Worm (Caenorhabditis elegans): ENCODE measurements around the gene skat-1.

ce11 chrIII:9026951-9027350, 30.4 kb upstream of the skat-1 start, which contains the start of gene F59B2.13:
- TF ChIP-seq hmbx-1 (tag; optimal IDR thresholded peaks at IDR 0.05) (no peak), hmg-4 (GFP tag; optimal IDR thresholded peaks at IDR 0.05) (no peak), pes-1 (GFP tag; IDR thresholded peaks at IDR 0.05) (no peak), sea-1 (GFP tag; conservative IDR thresholded peaks at IDR 0.05) (no peak), tra-4 (tag; optimal IDR thresholded peaks at IDR 0.05) (no peak), B0310.2 (tag; optimal IDR thresholded peaks at IDR 0.05) (no peak), ets-7 (tag; optimal IDR thresholded peaks at IDR 0.05) (no peak), ama-1 (optimal IDR thresholded peaks at IDR 0.05) (no peak), ceh-36 (tag; optimal IDR thresholded peaks at IDR 0.05) (no peak)

Data from whole organism, early embryonic.